Worm (Caenorhabditis elegans) whole organism, young adult: ENCODE data around the gene C09G1.2.

ENCODE experiments used
- B0035.1 ChIP-seq: sonication (generic microtip); optimal IDR thresholded peaks from 2 replicates; lab custom pipeline; 2016; ENCODE audit warnings: missing genetic modification characterization, mild to moderate bottlenecking, missing compliant biosample characterization, missing genotype, missing genetic modification reagents
- B0261.1 ChIP-seq: sonication (generic microtip); optimal IDR thresholded peaks from 2 replicates; lab custom pipeline; 2016; ENCODE audit warnings: mild to moderate bottlenecking, missing genetic modification characterization, moderate library complexity, missing compliant biosample characterization
- B0336.3 ChIP-seq: fragments of 200-800 bp; sonication (Bioruptor generic); IDR thresholded peaks from 2 replicates; pipeline ENCODE4 v1.3.6; 2022; ENCODE audit warnings: missing genetic modification characterization, missing compliant biosample characterization
- D2030.7 ChIP-seq: fragments of 200-800 bp; sonication (Bioruptor generic); IDR thresholded peaks from 2 replicates; pipeline ENCODE4 v1.3.6; 2022; ENCODE audit warnings: missing genetic modification reagents, missing genetic modification characterization, missing compliant biosample characterization
- F33H1.4 ChIP-seq: fragments of 200-800 bp; sonication (Bioruptor generic); IDR thresholded peaks from 2 replicates; pipeline ENCODE4 v1.3.6; 2022; ENCODE audit warnings: missing genetic modification reagents, missing genetic modification characterization, missing compliant biosample characterization
- F52B5.7 ChIP-seq: sonication (generic microtip); optimal IDR thresholded peaks from 2 replicates; lab custom pipeline; 2016; ENCODE audit warnings: mild to moderate bottlenecking, missing genetic modification characterization, missing compliant biosample characterization
- F55B11.4 ChIP-seq: sonication (generic microtip); optimal IDR thresholded peaks from 2 replicates; lab custom pipeline; 2016; ENCODE audit warnings: missing compliant biosample characterization, missing genetic modification characterization, borderline replicate concordance; ENCODE audit not compliant: insufficient read depth
- T07F8.4 ChIP-seq: sonication (generic microtip); optimal IDR thresholded peaks from 2 replicates; lab custom pipeline; 2016; ENCODE audit warnings: mild to moderate bottlenecking, missing genetic modification characterization, moderate library complexity, missing compliant biosample characterization
- Y53G8AR.9 ChIP-seq: fragments of 200-800 bp; sonication (Bioruptor generic); conservative IDR thresholded peaks from 2 replicates; pipeline ENCODE4 v1.3.6; 2022; ENCODE audit warnings: missing genetic modification reagents, missing genetic modification characterization, missing compliant biosample characterization
- Y79H2A.3 ChIP-seq: fragments of 200-800 bp; sonication (Bioruptor generic); conservative IDR thresholded peaks from 2 replicates; pipeline ENCODE4 v1.3.6; 2022; ENCODE audit warnings: missing genetic modification reagents, missing genetic modification characterization, missing compliant biosample characterization
- Y95B8A.8 ChIP-seq: fragments of 200-800 bp; sonication (Bioruptor generic); IDR thresholded peaks from 2 replicates; pipeline ENCODE4 v1.3.6; 2022; ENCODE audit warnings: missing genetic modification reagents, missing genetic modification characterization, missing compliant biosample characterization
- akir-1 ChIP-seq: fragments of 200-800 bp; sonication (Bioruptor generic); optimal IDR thresholded peaks from 2 replicates; lab custom pipeline; 2018; ENCODE audit warnings: mild to moderate bottlenecking, missing genetic modification characterization, moderate library complexity, missing compliant biosample characterization
- cebp-1 ChIP-seq, 2 experiments: fragments of 200-800 bp in 1 of 2; sonication (Bioruptor generic) in 1 of 2; sonication (generic microtip) in 1 of 2; IDR thresholded peaks in 1 of 2; optimal IDR thresholded peaks in 1 of 2; 2 replicates each; pipeline versions ENCODE4 v1.3.6 to Lab custom; 2017 to 2022; ENCODE audit warnings: missing compliant biosample characterization in 2 of 2, missing genetic modification characterization in 2 of 2, mild to moderate bottlenecking in 1 of 2, missing genetic modification reagents in 1 of 2, moderate library complexity in 1 of 2
- ceh-27 ChIP-seq: fragments of 200-800 bp; sonication (Bioruptor generic); optimal IDR thresholded peaks from 2 replicates; lab custom pipeline; 2018; ENCODE audit warnings: mild to moderate bottlenecking, missing genetic modification characterization, moderate library complexity, missing compliant biosample characterization
- ceh-40 ChIP-seq: fragments of 200-800 bp; sonication (Bioruptor generic); IDR thresholded peaks from 2 replicates; pipeline ENCODE4 v1.3.6; 2022; ENCODE audit warnings: missing genetic modification characterization, missing compliant biosample characterization
- ceh-79 ChIP-seq: sonication (generic microtip); optimal IDR thresholded peaks from 2 replicates; lab custom pipeline; 2017; ENCODE audit warnings: mild to moderate bottlenecking, missing genetic modification characterization, missing compliant biosample characterization
- chd-7 ChIP-seq: sonication (generic microtip); optimal IDR thresholded peaks from 2 replicates; lab custom pipeline; 2016; ENCODE audit warnings: mild to moderate bottlenecking, missing genetic modification characterization, moderate library complexity, missing compliant biosample characterization
- die-1 ChIP-seq: sonication (generic microtip); optimal IDR thresholded peaks from 2 replicates; lab custom pipeline; 2016; ENCODE audit warnings: missing genotype, mild to moderate bottlenecking, missing genetic modification characterization, missing compliant biosample characterization
- dox-1 ChIP-seq: fragments of 200-800 bp; sonication (Bioruptor generic); IDR thresholded peaks from 2 replicates; pipeline ENCODE4 v1.3.6; 2022; ENCODE audit warnings: missing genetic modification reagents, missing genetic modification characterization, missing compliant biosample characterization
- dpff-1 ChIP-seq: sonication (generic microtip); optimal IDR thresholded peaks from 2 replicates; lab custom pipeline; 2017; ENCODE audit warnings: mild to moderate bottlenecking, missing genetic modification characterization, missing compliant biosample characterization
- ets-4 ChIP-seq: fragments of 200-800 bp; sonication (Bioruptor generic); optimal IDR thresholded peaks from 2 replicates; lab custom pipeline; 2018; ENCODE audit warnings: mild to moderate bottlenecking, missing genetic modification characterization, missing compliant biosample characterization
- him-1 ChIP-seq: sonication (generic microtip); optimal IDR thresholded peaks from 2 replicates; lab custom pipeline; 2016; ENCODE audit warnings: missing genotype, missing genetic modification reagents, missing genetic modification characterization, missing compliant biosample characterization
- hlh-12 ChIP-seq: sonication (generic microtip); optimal IDR thresholded peaks from 2 replicates; lab custom pipeline; 2016; ENCODE audit warnings: missing genetic modification characterization, missing compliant biosample characterization
- hmg-1.2 ChIP-seq: fragments of 200-800 bp; sonication (Bioruptor generic); IDR thresholded peaks from 2 replicates; pipeline ENCODE4 v1.3.6; 2022; ENCODE audit warnings: missing genetic modification reagents, missing genetic modification characterization, missing compliant biosample characterization
- hsf-1 ChIP-seq: fragments of 200-800 bp; sonication (Bioruptor generic); IDR thresholded peaks from 2 replicates; pipeline ENCODE4 v1.3.6; 2022; ENCODE audit warnings: missing genetic modification reagents, missing genetic modification characterization, missing compliant biosample characterization
- let-526 ChIP-seq: fragments of 200-800 bp; sonication (Bioruptor generic); IDR thresholded peaks from 2 replicates; pipeline ENCODE4 v1.3.6; 2022; ENCODE audit warnings: missing genetic modification reagents, missing genetic modification characterization, missing compliant biosample characterization
- lin-26 ChIP-seq: fragments of 200-800 bp; sonication (Bioruptor generic); IDR thresholded peaks from 2 replicates; pipeline ENCODE4 v1.3.6; 2022; ENCODE audit warnings: missing genetic modification reagents, missing genetic modification characterization, missing compliant biosample characterization
- lir-1 ChIP-seq: fragments of 200-800 bp; sonication (Bioruptor generic); conservative IDR thresholded peaks from 2 replicates; pipeline ENCODE4 v1.3.6; 2022; ENCODE audit warnings: missing genetic modification reagents, missing genetic modification characterization, missing compliant biosample characterization
- madf-3 ChIP-seq: fragments of 200-800 bp; sonication (Bioruptor generic); IDR thresholded peaks from 2 replicates; pipeline ENCODE4 v1.3.6; 2022; ENCODE audit warnings: missing genetic modification reagents, missing genetic modification characterization, missing compliant biosample characterization
- madf-6 ChIP-seq: fragments of 200-800 bp; sonication (Bioruptor generic); IDR thresholded peaks from 2 replicates; pipeline ENCODE4 v1.3.6; 2022; ENCODE audit warnings: missing genetic modification reagents, missing genetic modification characterization, missing compliant biosample characterization
- mcd-1 ChIP-seq: fragments of 200-800 bp; sonication (Bioruptor generic); IDR thresholded peaks from 2 replicates; pipeline ENCODE4 v1.3.6; 2022; ENCODE audit warnings: missing genetic modification reagents, missing genetic modification characterization, missing compliant biosample characterization
- mel-28 ChIP-seq: sonication (generic microtip); optimal IDR thresholded peaks from 2 replicates; lab custom pipeline; 2016; ENCODE audit warnings: borderline replicate concordance, mild to moderate bottlenecking, missing genetic modification characterization, missing compliant biosample characterization
- mxl-1 ChIP-seq: sonication (generic microtip); optimal IDR thresholded peaks from 2 replicates; lab custom pipeline; 2016; ENCODE audit warnings: missing genetic modification characterization, missing compliant biosample characterization
- nfya-1 ChIP-seq: sonication (generic microtip); optimal IDR thresholded peaks from 2 replicates; lab custom pipeline; 2017; ENCODE audit warnings: antibody characterized with exemption, missing compliant biosample characterization, missing genetic modification characterization, borderline replicate concordance; ENCODE audit not compliant: insufficient read depth
- nfya-2 ChIP-seq: fragments of 200-800 bp; sonication (Bioruptor generic); IDR thresholded peaks from 2 replicates; pipeline ENCODE4 v1.3.6; 2022; ENCODE audit warnings: missing genetic modification reagents, missing genetic modification characterization, missing compliant biosample characterization
- nhr-179 ChIP-seq: sonication (generic microtip); optimal IDR thresholded peaks from 2 replicates; lab custom pipeline; 2016; ENCODE audit warnings: mild to moderate bottlenecking, missing genetic modification characterization, missing compliant biosample characterization
- nhr-27 ChIP-seq: fragments of 200-800 bp; sonication (Bioruptor generic); optimal IDR thresholded peaks from 2 replicates; lab custom pipeline; 2018; ENCODE audit warnings: mild to moderate bottlenecking, missing genetic modification characterization, moderate library complexity, missing compliant biosample characterization
- pbrm-1 ChIP-seq: fragments of 200-800 bp; sonication (Bioruptor generic); IDR thresholded peaks from 2 replicates; pipeline ENCODE4 v1.3.6; 2022; ENCODE audit warnings: missing genetic modification reagents, missing genetic modification characterization, missing compliant biosample characterization
- pha-4 ChIP-seq: fragments of 150-350 bp; sonication (generic microtip); optimal IDR thresholded peaks from 2 replicates; lab custom pipeline; 2014; ENCODE audit warnings: missing biosample characterization, missing genetic modification reagents, missing genetic modification characterization
- repo-1 ChIP-seq: sonication (generic microtip); optimal IDR thresholded peaks from 2 replicates; lab custom pipeline; 2017; ENCODE audit warnings: mild to moderate bottlenecking, missing genetic modification characterization, missing compliant biosample characterization
- rpc-1 ChIP-seq, 2 experiments: fragments of 150-350 bp in 1 of 2; sonication (generic microtip) in 1 of 2; optimal IDR thresholded peaks; 2 replicates each; lab custom pipeline; 2014 to 2018; ENCODE audit warnings: missing biosample characterization in 1 of 2, missing genetic modification characterization in 1 of 2, missing genetic modification reagents in 1 of 2, missing genotype in 1 of 2
- sdz-38 ChIP-seq: sonication (generic microtip); optimal IDR thresholded peaks from 2 replicates; lab custom pipeline; 2016; ENCODE audit warnings: missing genotype, missing genetic modification characterization, missing compliant biosample characterization
- sea-2 ChIP-seq: fragments of 200-800 bp; sonication (Bioruptor generic); IDR thresholded peaks from 2 replicates; pipeline ENCODE4 v1.3.6; 2022; ENCODE audit warnings: missing genetic modification characterization, missing compliant biosample characterization
- somi-1 ChIP-seq: fragments of 200-800 bp; sonication (Bioruptor generic); optimal IDR thresholded peaks from 2 replicates; lab custom pipeline; 2018; ENCODE audit warnings: mild to moderate bottlenecking, missing genetic modification characterization, missing compliant biosample characterization
- sptf-2 ChIP-seq: fragments of 200-800 bp; sonication (Bioruptor generic); optimal IDR thresholded peaks from 2 replicates; lab custom pipeline; 2018; ENCODE audit warnings: mild to moderate bottlenecking, missing genetic modification characterization, missing compliant biosample characterization
- tlf-1 ChIP-seq: fragments of 200-800 bp; sonication (Bioruptor generic); optimal IDR thresholded peaks from 2 replicates; lab custom pipeline; 2018; ENCODE audit warnings: mild to moderate bottlenecking, missing genetic modification characterization, missing compliant biosample characterization
- unc-62 ChIP-seq: fragments of 150-350 bp; optimal IDR thresholded peaks from 2 replicates; lab custom pipeline; 2014; ENCODE audit warnings: missing biosample characterization, missing genetic modification reagents, missing genetic modification characterization
- zim-3 ChIP-seq: sonication (generic microtip); optimal IDR thresholded peaks from 2 replicates; lab custom pipeline; 2017; ENCODE audit warnings: mild to moderate bottlenecking, missing genetic modification characterization, moderate library complexity, missing compliant biosample characterization
- ztf-25 ChIP-seq: fragments of 200-800 bp; sonication (Bioruptor generic); IDR thresholded peaks from 2 replicates; pipeline ENCODE4 v1.3.6; 2022; ENCODE audit warnings: missing genetic modification reagents, missing genetic modification characterization, missing compliant biosample characterization

The C09G1.2 gene

DNA sequence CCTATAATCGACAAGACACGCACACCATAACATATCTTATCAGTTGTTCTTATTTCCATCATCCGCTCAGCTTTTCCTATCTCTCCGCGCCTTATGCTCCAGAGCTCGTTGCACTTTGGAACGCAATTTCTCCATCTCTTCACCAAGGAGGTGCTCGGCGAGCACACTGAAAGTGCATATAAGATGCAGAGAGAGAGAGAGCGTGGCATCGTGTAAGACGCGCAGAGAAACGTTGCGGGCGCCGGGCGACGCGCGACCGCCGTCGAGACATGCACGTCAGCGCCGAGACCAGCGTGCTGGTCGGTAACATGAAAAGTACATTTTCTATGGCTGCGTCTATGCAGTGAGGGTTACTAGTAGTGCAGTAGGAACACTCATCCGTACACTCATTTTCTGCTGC is 42.0 kb upstream of the C09G1.2 start (continued):
- TF ChIP-seq pbrm-1 (GFP tag; lab: Robert Waterston, UW) (no peak), lir-1 (GFP tag; lab: Robert Waterston, UW) (no peak; the same call in 1 of the 2 replicates), mcd-1 (GFP tag; lab: Robert Waterston, UW) (peak; percentile 59), T07F8.4 (tag; lab: Kevin White, UChicago) (no peak), F55B11.4 (tag; lab: Kevin White, UChicago) (no peak), akir-1 (GFP tag; lab: Kevin White, UChicago) (peak; percentile 58), Y95B8A.8 (GFP tag; lab: Robert Waterston, UW) (no peak), sdz-38 (tag; lab: Kevin White, UChicago) (no peak), ceh-40 (GFP tag; lab: Robert Waterston, UW) (no peak), mxl-1 (tag; lab: Kevin White, UChicago) (no peak), nhr-27 (tag; lab: Kevin White, UChicago) (no peak), him-1 (tag; lab: Kevin White, UChicago) (no peak), ets-4 (GFP tag; lab: Kevin White, UChicago) (peak; percentile 6), sea-2 (no peak), somi-1 (GFP tag; lab: Kevin White, UChicago) (peak; percentile 39), sptf-2 (GFP tag; lab: Kevin White, UChicago) (no peak), mel-28 (tag; lab: Kevin White, UChicago) (no peak), hsf-1 (no peak), D2030.7 (GFP tag; lab: Robert Waterston, UW) (no peak), hmg-1.2 (GFP tag; lab: Robert Waterston, UW) (peak; percentile 76; the same call in 1 of the 2 replicates), zim-3 (tag; lab: Kevin White, UChicago) (no peak), tlf-1 (GFP tag; lab: Kevin White, UChicago) (peak; percentile 2), rpc-1 (optimal IDR thresholded peaks at IDR 0.05; lab: Kevin White, UChicago) (no peak), rpc-1 (tag; optimal IDR thresholded peaks at IDR 0.05; lab: Kevin White, UChicago) (no peak), hlh-12 (tag; lab: Kevin White, UChicago) (no peak), Y79H2A.3 (GFP tag; lab: Robert Waterston, UW) (no peak), die-1 (tag; lab: Kevin White, UChicago) (no peak), B0035.1 (tag; lab: Kevin White, UChicago) (no peak), cebp-1 (GFP tag; IDR thresholded peaks at IDR 0.05; lab: Robert Waterston, UW) (0 out of 2 replicates have a peak, but pooled peaks have one; percentile 28), cebp-1 (tag; optimal IDR thresholded peaks at IDR 0.05; lab: Kevin White, UChicago) (peak; percentile 79), ceh-79 (tag; lab: Kevin White, UChicago) (no peak), ztf-25 (GFP tag; lab: Robert Waterston, UW) (no peak), B0261.1 (tag; lab: Kevin White, UChicago) (no peak), nhr-179 (tag; lab: Kevin White, UChicago) (no peak), chd-7 (tag; lab: Kevin White, UChicago) (peak; percentile 75), pha-4 (tag; lab: Kevin White, UChicago) (no peak), Y53G8AR.9 (peak; percentile 65; the same call in 1 of the 2 replicates), dpff-1 (tag; lab: Kevin White, UChicago) (no peak), repo-1 (tag; lab: Kevin White, UChicago) (peak; percentile 49), madf-3 (GFP tag; lab: Robert Waterston, UW) (no peak), dox-1 (peak; percentile 83; the same call in 1 of the 2 replicates), madf-6 (no peak), ceh-27 (GFP tag; lab: Kevin White, UChicago) (peak; percentile 59), F52B5.7 (tag; lab: Kevin White, UChicago) (no peak), let-526 (GFP tag; lab: Robert Waterston, UW) (no peak; the same call in 1 of the 2 replicates), F33H1.4 (GFP tag; lab: Robert Waterston, UW) (no peak), lin-26 (GFP tag; lab: Robert Waterston, UW) (no peak), B0336.3 (no peak), nfya-2 (no peak), nfya-1 (no peak), unc-62 (no peak)
